Fruit fly (Drosophila melanogaster) whole organism, pupa: ENCODE data around the gene spag4.

Experiments used
- CG10348 ChIP-seq: fragments of 200-800 bp; sonication (Bioruptor generic); IDR thresholded peaks from 2 replicates; pipeline ENCODE4 v1.3.6; 2022; ENCODE audit warnings: missing biosample characterization, missing genetic modification characterization
- CG12605 ChIP-seq: fragments of 200-800 bp; sonication (Bioruptor generic); IDR thresholded peaks from 2 replicates; pipeline ENCODE4 v1.3.6; 2022; ENCODE audit warnings: missing biosample characterization, missing genetic modification characterization
- CG13204 ChIP-seq: fragments of 200-800 bp; sonication (Bioruptor generic); optimal IDR thresholded peaks from 2 replicates; lab custom pipeline; 2018; ENCODE audit warnings: missing biosample characterization, mild to moderate bottlenecking, missing genetic modification characterization, moderate library complexity
- CG14655 ChIP-seq: fragments of 200-800 bp; sonication (Bioruptor generic); optimal IDR thresholded peaks from 3 replicates; lab custom pipeline; 2017; ENCODE audit warnings: mild to moderate bottlenecking, missing biosample characterization, missing genetic modification reagents, missing genetic modification characterization
- CG15710 ChIP-seq: fragments of 200-800 bp; sonication (Bioruptor generic); optimal IDR thresholded peaks from 2 replicates; lab custom pipeline; 2018; ENCODE audit warnings: missing biosample characterization, mild to moderate bottlenecking, missing genetic modification characterization, moderate library complexity
- CG17806 ChIP-seq: fragments of 200-800 bp; sonication (Bioruptor generic); optimal IDR thresholded peaks from 2 replicates; lab custom pipeline; 2018; ENCODE audit warnings: missing biosample characterization, mild to moderate bottlenecking, missing genetic modification characterization, moderate library complexity
- CG32121 ChIP-seq: fragments of 200-800 bp; sonication (Bioruptor generic); IDR thresholded peaks from 2 replicates; pipeline ENCODE4 v1.3.6; 2022; ENCODE audit warnings: missing biosample characterization, missing genetic modification characterization
- CG34367 ChIP-seq: fragments of 200-800 bp; sonication (Bioruptor generic); optimal IDR thresholded peaks from 2 replicates; lab custom pipeline; 2018; ENCODE audit warnings: missing biosample characterization, mild to moderate bottlenecking, missing genetic modification characterization
- CG4496 ChIP-seq: fragments of 200-800 bp; sonication (Bioruptor generic); IDR thresholded peaks from 3 replicates; pipeline ENCODE4 v1.3.6; 2022; ENCODE audit warnings: missing biosample characterization, missing genetic modification characterization
- CG8159 ChIP-seq: fragments of 200-800 bp; sonication (Bioruptor generic); optimal IDR thresholded peaks from 3 replicates; lab custom pipeline; 2018; ENCODE audit warnings: missing biosample characterization, mild to moderate bottlenecking, missing genetic modification characterization, moderate library complexity
- CG8301 ChIP-seq: fragments of 200-800 bp; sonication (Bioruptor generic); optimal IDR thresholded peaks from 2 replicates; lab custom pipeline; 2018; ENCODE audit warnings: missing biosample characterization, mild to moderate bottlenecking, missing genetic modification characterization
- CG9948 ChIP-seq: fragments of 200-800 bp; sonication (Bioruptor generic); optimal IDR thresholded peaks from 2 replicates; lab custom pipeline; 2018; ENCODE audit warnings: missing biosample characterization, mild to moderate bottlenecking, missing genetic modification characterization, moderate library complexity
- D1 ChIP-seq: fragments of 200-800 bp; sonication (Bioruptor generic); optimal IDR thresholded peaks from 2 replicates; lab custom pipeline; 2018; ENCODE audit warnings: missing biosample characterization, mild to moderate bottlenecking, missing genetic modification characterization, moderate library complexity
- EcR ChIP-seq: fragments of 200-800 bp; sonication (Bioruptor generic); optimal IDR thresholded peaks from 3 replicates; lab custom pipeline; 2019; ENCODE audit warnings: missing biosample characterization, missing genetic modification characterization, mild to moderate bottlenecking, moderate library complexity, missing genetic modification reagents
- Ets98B ChIP-seq: fragments of 200-800 bp; sonication (Bioruptor generic); IDR thresholded peaks from 2 replicates; pipeline ENCODE4 v1.3.6; 2022; ENCODE audit warnings: missing biosample characterization, missing genetic modification characterization
- Pif1A ChIP-seq: fragments of 200-800 bp; sonication (Bioruptor generic); optimal IDR thresholded peaks from 3 replicates; lab custom pipeline; 2016; ENCODE audit warnings: missing biosample characterization, missing genetic modification characterization
- Pif1B ChIP-seq: fragments of 200-800 bp; sonication (Bioruptor generic); optimal IDR thresholded peaks from 3 replicates; lab custom pipeline; 2016; ENCODE audit warnings: missing biosample characterization, missing genetic modification characterization
- Snoo ChIP-seq: fragments of 200-800 bp; sonication (Bioruptor generic); optimal IDR thresholded peaks from 3 replicates; lab custom pipeline; 2017; ENCODE audit warnings: missing biosample characterization, mild to moderate bottlenecking, missing genetic modification characterization, inconsistent platforms
- fd96Ca ChIP-seq: fragments of 200-800 bp; sonication (Bioruptor generic); IDR thresholded peaks from 3 replicates; pipeline ENCODE4 v1.3.6; 2022; ENCODE audit warnings: missing biosample characterization, missing genetic modification characterization
- gl ChIP-seq: fragments of 200-800 bp; sonication (Bioruptor generic); optimal IDR thresholded peaks from 2 replicates; lab custom pipeline; 2018; ENCODE audit warnings: missing biosample characterization, mild to moderate bottlenecking, missing genetic modification characterization
- rn ChIP-seq: fragments of 200-800 bp; sonication (Bioruptor generic); IDR thresholded peaks from 2 replicates; pipeline ENCODE4 v1.3.6; 2022; ENCODE audit warnings: missing biosample characterization, missing genetic modification characterization

The spag4 gene

dm6 chr2L:11611672-11612071 lies at the start of gene spag4:
TSS of gene spag4 (minus strand) at chr2L:11611772.
- TF ChIP-seq CG17806 (tag; lab: Kevin White, UChicago) (no peak), gl (tag; lab: Kevin White, UChicago) (no peak), CG8301 (tag; lab: Kevin White, UChicago) (no peak), Pif1B (GFP tag; lab: Kevin White, UChicago) (no peak), Snoo (tag; lab: Kevin White, UChicago) (no peak), CG15710 (tag; lab: Kevin White, UChicago) (no peak), CG34367 (tag; lab: Kevin White, UChicago) (no peak), EcR (GFP tag; lab: Kevin White, UChicago) (no peak), D1 (no peak), fd96Ca (no peak), Pif1A (GFP tag; lab: Kevin White, UChicago) (no peak), Ets98B (GFP tag; lab: Robert Waterston, UW) (no peak), CG13204 (no peak), CG8159 (no peak), CG10348 (no peak), CG9948 (tag; lab: Kevin White, UChicago) (no peak), CG4496 (no peak), CG32121 (GFP tag; lab: Robert Waterston, UW) (no peak), CG12605 (GFP tag; lab: Robert Waterston, UW) (no peak)
- TF ChIP-seq, all 21 proteins: peak for 0

DNA sequence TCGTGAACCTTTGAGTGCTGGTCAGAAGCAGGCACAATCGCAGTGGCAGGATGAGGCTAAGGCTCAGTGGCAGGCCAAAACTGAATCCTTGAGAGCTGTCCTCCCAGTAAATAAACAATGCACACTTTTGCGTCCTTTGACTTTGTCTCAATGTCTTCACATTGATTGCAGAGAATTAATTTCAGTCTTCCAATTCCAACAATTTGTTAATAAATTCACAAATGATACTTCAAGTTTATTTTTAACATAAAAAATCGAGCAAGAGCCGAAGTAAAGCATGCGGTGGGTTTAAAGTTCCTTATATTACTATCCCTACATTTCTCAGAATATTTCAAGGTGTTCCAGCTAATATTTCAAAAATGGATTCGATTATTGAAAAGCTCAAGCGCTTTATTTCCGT lies 45.5 kb upstream of the spag4 start, which contains the start of gene CG43167:
Gene CG43167, plus strand, starts transcription at position 301 of the 400 bp plus-strand sequence.
- TF ChIP-seq CG34367 (tag; lab: Kevin White, UChicago) = no peak

- TF ChIP-seq D1 = no peak
- no peak for TF ChIP-seq CG15710 (tag; lab: Kevin White, UChicago)
- no peak for TF ChIP-seq CG32121 (GFP tag; lab: Robert Waterston, UW)
- no peak for TF ChIP-seq CG10348
- TF ChIP-seq CG34367 (tag; lab: Kevin White, UChicago) = no peak
- TF ChIP-seq rn (GFP tag; lab: Robert Waterston, UW) = no peak
- no peak for TF ChIP-seq CG4496
- TF ChIP-seq CG9948 (tag; lab: Kevin White, UChicago) = no peak
- no peak for TF ChIP-seq CG13204
- TF ChIP-seq CG12605 (GFP tag; lab: Robert Waterston, UW) = no peak
- TF ChIP-seq Pif1A (GFP tag; lab: Kevin White, UChicago) = no peak
- no peak for TF ChIP-seq EcR (GFP tag; lab: Kevin White, UChicago)
- TF ChIP-seq gl (tag; lab: Kevin White, UChicago) = no peak
- TF ChIP-seq, all 21 proteins: peak for 0
Observed at dm6 chr2L:11651910-11652498, 40.4 kb upstream of the spag4 start, which contains the start of the genes CG12307 and CG4983. TSS of gene CG12307 (minus strand) at chr2L:11652010. TSS of gene CG4983 (plus strand) at chr2L:11652448.

DNA sequence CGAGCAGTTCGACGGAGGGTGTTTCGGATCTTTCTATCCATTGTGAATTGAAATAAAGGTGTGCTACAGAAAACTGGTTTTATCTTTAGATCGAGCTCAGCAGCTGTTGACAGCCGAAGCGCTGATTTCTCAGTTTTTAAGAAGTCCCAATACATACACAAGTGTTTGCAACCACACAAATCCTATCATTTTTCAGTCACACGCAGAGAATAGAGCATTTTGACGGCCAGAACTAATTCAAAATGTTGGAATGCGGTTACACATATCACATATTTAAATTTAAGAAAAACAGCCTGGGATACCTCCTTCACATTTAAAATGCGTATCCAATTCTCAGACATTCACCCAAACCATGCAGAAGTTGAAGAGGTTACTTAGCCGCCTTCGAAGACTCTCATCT lies 37.2 kb upstream of the spag4 start, which contains the start of gene CG6614:
Gene CG6614, minus strand, starts transcription at position 101 of the 400 bp plus-strand sequence.
- TF ChIP-seq gl (tag; lab: Kevin White, UChicago) (no peak), fd96Ca (no peak), Pif1B (GFP tag; lab: Kevin White, UChicago) (no peak), CG10348 (no peak), Ets98B (GFP tag; lab: Robert Waterston, UW) (no peak), EcR (GFP tag; lab: Kevin White, UChicago) (no peak), CG17806 (tag; lab: Kevin White, UChicago) (no peak), CG8159 (no peak), CG9948 (tag; lab: Kevin White, UChicago) (no peak), D1 (no peak)

DNA sequence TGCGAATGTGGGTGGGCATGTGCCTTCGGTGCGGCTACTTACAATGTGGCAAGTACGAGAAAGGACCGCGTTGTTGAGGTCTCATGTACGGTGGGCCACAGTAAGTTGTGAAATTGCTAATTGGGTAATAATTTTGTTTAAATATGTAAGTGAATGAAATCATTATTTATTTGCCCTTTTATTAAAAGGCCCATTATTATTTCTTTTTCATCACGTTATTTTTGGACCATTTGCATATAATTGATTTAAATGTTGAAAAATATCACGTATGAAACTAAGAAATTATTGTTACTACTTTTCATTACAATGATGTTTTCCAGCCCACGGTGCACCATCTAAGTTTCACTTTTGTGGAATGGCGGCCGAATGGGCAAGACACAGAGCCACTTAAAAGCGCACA lies 16.7 kb upstream of the spag4 start:
- TF ChIP-seq Pif1B (GFP tag; lab: Kevin White, UChicago) (no peak), CG4496 (no peak), fd96Ca (no peak), CG17806 (tag; lab: Kevin White, UChicago) (no peak), CG12605 (GFP tag; lab: Robert Waterston, UW) (no peak), CG34367 (tag; lab: Kevin White, UChicago) (no peak), EcR (GFP tag; lab: Kevin White, UChicago) (no peak), CG13204 (no peak), gl (tag; lab: Kevin White, UChicago) (no peak), Pif1A (GFP tag; lab: Kevin White, UChicago) (no peak), CG8159 (no peak), CG14655 (GFP tag; lab: Kevin White, UChicago) (no peak), CG9948 (tag; lab: Kevin White, UChicago) (no peak), Snoo (tag; lab: Kevin White, UChicago) (no peak), rn (GFP tag; lab: Robert Waterston, UW) (no peak), Ets98B (GFP tag; lab: Robert Waterston, UW) (no peak)

DNA sequence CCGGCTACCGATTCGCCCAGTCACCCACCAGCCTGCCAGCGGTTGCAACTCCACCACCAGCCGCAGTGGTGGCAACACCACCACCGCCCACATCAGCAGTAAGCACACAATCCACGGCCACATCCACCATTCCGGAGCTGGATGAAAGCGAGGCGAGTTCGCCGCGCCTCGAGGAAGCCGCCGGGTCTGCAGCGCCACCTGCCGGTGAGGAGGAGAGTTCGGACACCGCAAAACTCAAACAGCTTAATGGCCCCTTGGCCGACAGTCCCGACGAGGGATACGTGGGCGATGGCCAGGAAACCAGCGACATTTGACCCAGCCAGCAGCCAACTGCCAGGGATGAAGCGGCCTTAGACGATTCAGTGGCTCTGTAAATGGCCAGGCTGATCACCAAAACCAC lies 12.6 kb upstream of the spag4 start:
- TF ChIP-seq D1 (no peak), CG4496 (no peak), CG12605 (GFP tag; lab: Robert Waterston, UW) (no peak), CG13204 (no peak), fd96Ca (no peak), CG32121 (GFP tag; lab: Robert Waterston, UW) (no peak), Pif1A (GFP tag; lab: Kevin White, UChicago) (no peak), CG15710 (tag; lab: Kevin White, UChicago) (no peak), CG8301 (tag; lab: Kevin White, UChicago) (no peak), CG14655 (GFP tag; lab: Kevin White, UChicago) (no peak), EcR (GFP tag; lab: Kevin White, UChicago) (no peak), Pif1B (GFP tag; lab: Kevin White, UChicago) (no peak), CG10348 (no peak), CG17806 (tag; lab: Kevin White, UChicago) (no peak), CG34367 (tag; lab: Kevin White, UChicago) (no peak), gl (tag; lab: Kevin White, UChicago) (no peak), Snoo (tag; lab: Kevin White, UChicago) (no peak)
